Worm (Caenorhabditis elegans) whole organism, L3 larva: Measurements from ENCODE around the gene F16H6.3.
"Not testable (repeated sequence)": the region's sequence is repeated elsewhere in the genome, so short reads cannot be mapped to it uniquely, and the experiment has no call there.

Source experiments
- ZK546.5 ChIP-seq: sonication (generic microtip); optimal IDR thresholded peaks from 2 replicates; lab custom pipeline; 2017; ENCODE audit warnings: missing biosample characterization, missing genetic modification characterization
- ceh-82 ChIP-seq: fragments of 150-350 bp; optimal IDR thresholded peaks from 2 replicates; lab custom pipeline; 2014; ENCODE audit warnings: missing biosample characterization, missing genetic modification characterization
- ceh-9 ChIP-seq: sonication (generic microtip); optimal IDR thresholded peaks from 2 replicates; lab custom pipeline; 2018; ENCODE audit warnings: missing biosample characterization, missing genetic modification characterization
- egl-5 ChIP-seq: fragments of 150-350 bp; optimal IDR thresholded peaks from 2 replicates; lab custom pipeline; 2017; ENCODE audit warnings: missing biosample characterization, missing genetic modification reagents, missing genetic modification characterization, inconsistent platforms
- elt-1 ChIP-seq: fragments of 150-350 bp; optimal IDR thresholded peaks from 2 replicates; lab custom pipeline; 2014; ENCODE audit warnings: missing biosample characterization, missing genetic modification characterization
- elt-2 ChIP-seq: sonication (generic microtip); optimal IDR thresholded peaks from 2 replicates; lab custom pipeline; 2016; ENCODE audit warnings: missing genetic modification reagents, mild to moderate bottlenecking, missing genetic modification characterization, missing compliant biosample characterization
- elt-3 ChIP-seq, 3 experiments: fragments of 150-350 bp in 1 of 3; sonication (generic microtip) in 2 of 3; optimal IDR thresholded peaks; 2 replicates in 2 of 3; 4 replicates in 1 of 3; lab custom pipeline; 2014 to 2017; ENCODE audit warnings: missing biosample characterization in 3 of 3, missing genetic modification characterization in 3 of 3
- eor-1 ChIP-seq, 2 experiments: fragments of 150-350 bp; optimal IDR thresholded peaks; 2 replicates each; lab custom pipeline; 2014 to 2018; ENCODE audit warnings: missing biosample characterization in 2 of 2, missing genetic modification characterization in 2 of 2
- fkh-2 ChIP-seq: fragments of 150-350 bp; optimal IDR thresholded peaks from 2 replicates; lab custom pipeline; 2014; ENCODE audit warnings: missing biosample characterization, missing genetic modification reagents, missing genetic modification characterization
- fos-1 ChIP-seq: fragments of 150-350 bp; optimal IDR thresholded peaks from 2 replicates; lab custom pipeline; 2014; ENCODE audit warnings: missing biosample characterization, missing genetic modification characterization
- hmg-11 ChIP-seq: sonication (generic microtip); optimal IDR thresholded peaks from 2 replicates; lab custom pipeline; 2016; ENCODE audit warnings: missing genetic modification characterization, missing compliant biosample characterization
- jun-1 ChIP-seq: fragments of 150-350 bp; optimal IDR thresholded peaks from 2 replicates; lab custom pipeline; 2014; ENCODE audit warnings: missing biosample characterization, missing genetic modification reagents, missing genetic modification characterization
- lin-39 ChIP-seq: fragments of 150-350 bp; optimal IDR thresholded peaks from 2 replicates; lab custom pipeline; 2018; ENCODE audit warnings: missing biosample characterization, missing genetic modification reagents, missing genetic modification characterization
- lsy-12 ChIP-seq: sonication (generic microtip); optimal IDR thresholded peaks from 2 replicates; lab custom pipeline; 2016; ENCODE audit warnings: mild to moderate bottlenecking, missing genetic modification characterization, missing compliant biosample characterization
- mml-1 ChIP-seq: fragments of 150-350 bp; sonication (generic microtip); optimal IDR thresholded peaks from 3 replicates; lab custom pipeline; 2014; ENCODE audit warnings: missing biosample characterization, missing genetic modification characterization
- nfya-1 ChIP-seq: sonication (generic microtip); optimal IDR thresholded peaks from 2 replicates; lab custom pipeline; 2017; ENCODE audit warnings: missing genetic modification characterization, mild to moderate bottlenecking, missing compliant biosample characterization, antibody characterized with exemption, moderate library complexity; ENCODE audit not compliant: insufficient read depth
- nhr-23 ChIP-seq: fragments of 150-350 bp; optimal IDR thresholded peaks from 2 replicates; lab custom pipeline; 2014; ENCODE audit warnings: missing biosample characterization, missing genetic modification reagents, missing genetic modification characterization
- nhr-25 ChIP-seq: sonication (generic microtip); optimal IDR thresholded peaks from 2 replicates; lab custom pipeline; 2017; ENCODE audit warnings: missing biosample characterization, missing genetic modification characterization
- nhr-28 ChIP-seq: fragments of 150-350 bp; optimal IDR thresholded peaks from 2 replicates; lab custom pipeline; 2014; ENCODE audit warnings: missing biosample characterization, missing genetic modification characterization
- nhr-67 ChIP-seq: fragments of 150-350 bp; optimal IDR thresholded peaks from 2 replicates; lab custom pipeline; 2014; ENCODE audit warnings: missing biosample characterization, missing genetic modification characterization
- nhr-77 ChIP-seq: fragments of 150-350 bp; optimal IDR thresholded peaks from 2 replicates; lab custom pipeline; 2014; ENCODE audit warnings: missing biosample characterization, missing genetic modification characterization
- pha-4 ChIP-seq: fragments of 150-350 bp; optimal IDR thresholded peaks from 2 replicates; lab custom pipeline; 2014; ENCODE audit warnings: missing biosample characterization, missing genetic modification reagents, missing genetic modification characterization
- pqm-1 ChIP-seq: fragments of 150-350 bp; optimal IDR thresholded peaks from 2 replicates; lab custom pipeline; 2017; ENCODE audit warnings: missing biosample characterization, missing genetic modification characterization, inconsistent platforms
- snpc-4 ChIP-seq: fragments of 150-350 bp; optimal IDR thresholded peaks from 2 replicates; lab custom pipeline; 2014; ENCODE audit warnings: missing biosample characterization, missing genetic modification characterization
- zag-1 ChIP-seq: fragments of 150-350 bp; optimal IDR thresholded peaks from 2 replicates; lab custom pipeline; 2014; ENCODE audit warnings: missing biosample characterization, missing genetic modification characterization
- ztf-11 ChIP-seq: fragments of 150-350 bp; optimal IDR thresholded peaks from 2 replicates; lab custom pipeline; 2014; ENCODE audit warnings: missing biosample characterization, missing genetic modification characterization

Gene F16H6.3

DNA sequence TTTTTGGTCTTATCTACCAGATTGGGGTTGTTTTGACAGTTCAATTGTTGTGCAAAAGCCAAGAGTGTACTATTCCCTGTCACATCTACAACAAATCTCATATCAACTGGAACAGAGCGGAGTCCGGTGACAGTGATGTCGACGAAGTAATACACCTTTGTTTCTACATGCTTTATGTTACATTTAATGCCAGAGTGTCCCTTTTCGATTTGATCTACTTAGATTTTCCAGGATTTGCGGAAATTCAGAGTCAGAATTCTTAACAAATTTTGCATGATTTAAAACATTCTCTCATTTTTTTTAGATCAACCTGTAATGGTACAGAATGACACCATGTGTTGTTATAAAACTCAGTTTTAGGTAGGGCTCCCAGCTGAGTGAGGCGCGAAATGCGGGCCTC lies 21.1 kb downstream of the F16H6.3 start, which contains the start of gene F16H6.8:
Gene F16H6.8, minus strand, starts transcription at position 101 of the 400 bp plus-strand sequence.
- not testable (repeated sequence) for TF ChIP-seq ceh-9; elt-2 (tag; lab: Kevin White, UChicago); fos-1 (tag; lab: Kevin White, UChicago)

- not testable (repeated sequence) for TF ChIP-seq nhr-67; fkh-2 (tag; lab: Kevin White, UChicago); nhr-23 (tag; lab: Kevin White, UChicago)
Observed at ce11 chrV:18216784-18217183, 21.7 kb downstream of the F16H6.3 start, which contains the start of gene F16H6.9. Gene F16H6.9 (plus strand): TSS chrV:18217084.

- TF ChIP-seq nhr-77 (tag; lab: Kevin White, UChicago): no peak
- no peak for TF ChIP-seq pha-4 (tag; lab: Kevin White, UChicago)
- no peak for TF ChIP-seq zag-1 (tag; lab: Kevin White, UChicago)
- TF ChIP-seq ceh-9: no peak
- no peak for TF ChIP-seq nhr-28 (tag; lab: Kevin White, UChicago)
- no peak for TF ChIP-seq jun-1 (tag; lab: Kevin White, UChicago)
- TF ChIP-seq nhr-25: no peak
- no peak for TF ChIP-seq hmg-11 (tag; lab: Kevin White, UChicago)
- TF ChIP-seq nhr-23 (tag; lab: Kevin White, UChicago): no peak
- no peak for TF ChIP-seq elt-1 (tag; lab: Kevin White, UChicago)
Observed at ce11 chrV:18224353-18224752, 29.2 kb downstream of the F16H6.3 start, which contains the start of gene F16H6.10. Gene F16H6.10 (minus strand): TSS chrV:18224453.

- TF ChIP-seq eor-1 (tag; optimal IDR thresholded peaks at IDR 0.05; lab: Kevin White, UChicago) (no peak), mml-1 (tag; lab: Kevin White, UChicago) (no peak), lin-39 (tag; lab: Kevin White, UChicago) (no peak), ceh-82 (tag; lab: Kevin White, UChicago) (no peak), nhr-25 (no peak)
Observed at ce11 chrV:18235808-18236207, 40.7 kb downstream of the F16H6.3 start.

DNA sequence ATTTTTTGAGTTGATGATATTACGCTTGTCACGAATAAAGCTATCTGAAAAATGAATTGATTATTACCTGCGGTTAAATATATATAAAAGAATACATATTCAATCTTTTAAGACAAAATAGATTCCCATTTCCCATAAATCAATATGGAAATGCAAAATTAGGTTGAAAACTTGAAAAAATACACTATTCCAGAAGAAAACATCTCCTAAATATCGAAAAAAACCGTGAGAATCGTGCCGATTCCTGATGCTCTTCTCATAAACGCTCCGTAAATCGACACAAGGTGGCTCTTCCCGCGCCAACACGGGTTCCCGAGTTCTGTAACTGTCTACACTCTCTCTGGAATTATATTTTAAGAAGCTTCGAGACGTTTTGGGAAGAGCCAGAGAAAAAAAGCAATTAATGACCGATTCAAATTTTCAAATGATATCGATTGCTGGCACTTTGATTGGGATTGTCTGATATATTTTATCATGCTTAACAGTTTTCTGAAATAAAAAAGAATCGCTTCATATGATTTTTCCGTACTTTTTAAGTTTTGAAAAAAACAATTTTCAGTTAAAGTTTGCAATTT lies 41.7 kb downstream of the F16H6.3 start, which contains the start of gene R10E8.3:
Gene R10E8.3, minus strand, starts transcription at position 51 of the 575 bp plus-strand sequence.
- TF ChIP-seq pqm-1 (tag; lab: Kevin White, UChicago) (peak; percentile 43), lsy-12 (tag; lab: Kevin White, UChicago) (no peak), zag-1 (tag; lab: Kevin White, UChicago) (no peak), elt-2 (tag; lab: Kevin White, UChicago) (peak; percentile 53)

- TF ChIP-seq lsy-12 (tag; lab: Kevin White, UChicago): no peak
- no peak for TF ChIP-seq ztf-11
- peak; percentile 87 for TF ChIP-seq elt-2 (tag; lab: Kevin White, UChicago)
- no peak for TF ChIP-seq ZK546.5 (tag; lab: Kevin White, UChicago)
- TF ChIP-seq pqm-1 (tag; lab: Kevin White, UChicago): peak; percentile 72
- peak; percentile 17 for TF ChIP-seq nfya-1 (tag; lab: Kevin White, UChicago)
- TF ChIP-seq pha-4 (tag; lab: Kevin White, UChicago): peak; percentile 17
Observed at ce11 chrV:18241328-18241727, 46.2 kb downstream of the F16H6.3 start, which contains the start of gene R10E8.8. Gene R10E8.8 (minus strand): TSS chrV:18241670.

DNA sequence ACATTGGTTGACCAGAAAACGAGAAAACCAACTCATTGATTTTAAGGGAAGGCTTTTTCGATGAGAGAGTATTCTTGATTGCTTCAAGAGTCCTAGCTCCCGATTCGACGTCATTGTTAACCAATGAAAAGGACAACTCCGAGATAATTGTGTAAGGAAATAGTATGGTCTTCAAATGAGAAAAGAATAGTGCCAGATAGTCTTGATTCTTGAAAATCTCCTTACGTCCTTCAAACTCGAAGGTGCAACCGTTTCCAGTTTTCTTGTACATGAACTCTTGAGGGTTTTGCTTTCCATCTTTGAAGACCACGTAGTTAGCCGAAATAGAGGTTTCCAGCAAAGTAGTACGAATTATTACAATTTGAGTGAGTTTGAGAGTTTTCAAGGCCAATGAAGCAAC lies 48.1 kb downstream of the F16H6.3 start:
- no peak for TF ChIP-seq nhr-67
- no peak for TF ChIP-seq eor-1 (tag; optimal IDR thresholded peaks at IDR 0.05; lab: Kevin White, UChicago)
- TF ChIP-seq elt-3 (tag; optimal IDR thresholded peaks at IDR 0.05; lab: Kevin White, UChicago): no peak
- TF ChIP-seq elt-1 (tag; lab: Kevin White, UChicago): no peak
- TF ChIP-seq lsy-12 (tag; lab: Kevin White, UChicago): no peak
- no peak for TF ChIP-seq snpc-4

DNA sequence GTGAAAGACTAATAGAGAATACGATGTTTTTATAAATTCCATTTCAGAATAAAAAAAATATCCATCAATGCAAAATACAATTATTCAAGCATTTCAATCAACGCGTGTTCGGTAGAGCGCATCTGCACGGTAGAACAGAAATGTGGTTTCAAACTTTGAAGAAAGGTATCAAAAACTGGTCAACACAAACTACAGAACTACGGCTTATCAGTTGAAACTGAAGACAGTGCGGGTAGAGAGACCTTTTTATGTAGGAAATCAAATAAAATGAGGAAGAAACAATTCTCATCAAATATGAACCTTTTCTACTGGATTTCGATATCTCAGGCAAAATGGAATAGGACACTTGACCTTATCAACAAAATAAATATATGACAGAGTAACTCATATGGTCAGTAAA lies 49.3 kb downstream of the F16H6.3 start:
- peak; percentile 62 for TF ChIP-seq elt-2 (tag; lab: Kevin White, UChicago)
- TF ChIP-seq pqm-1 (tag; lab: Kevin White, UChicago): peak; percentile 31
- no peak for TF ChIP-seq egl-5 (tag; lab: Kevin White, UChicago)
